Worm (Caenorhabditis elegans) whole organism, L1 larva: ENCODE data around the gene moc-6.

Experiments
- C16A3.4 ChIP-seq: fragments of 150-350 bp; optimal IDR thresholded peaks from 2 replicates; lab custom pipeline; 2014; ENCODE audit warnings: missing biosample characterization, missing genetic modification characterization
- C34B4.2 ChIP-seq: sonication (generic microtip); optimal IDR thresholded peaks from 2 replicates; lab custom pipeline; 2017; ENCODE audit warnings: mild to moderate bottlenecking, missing genetic modification characterization, missing compliant biosample characterization
- Y116A8C.19 ChIP-seq: sonication (generic microtip); optimal IDR thresholded peaks from 2 replicates; lab custom pipeline; 2016; ENCODE audit warnings: missing compliant biosample characterization, missing genetic modification characterization, borderline replicate concordance
- aha-1 ChIP-seq: fragments of 150-350 bp; optimal IDR thresholded peaks from 2 replicates; lab custom pipeline; 2014; ENCODE audit warnings: missing biosample characterization, missing genetic modification characterization
- alr-1 ChIP-seq: fragments of 200-800 bp; sonication (Bioruptor generic); optimal IDR thresholded peaks from 2 replicates; lab custom pipeline; 2018; ENCODE audit warnings: borderline replicate concordance, mild to moderate bottlenecking, missing genetic modification characterization, missing compliant biosample characterization
- aly-2 ChIP-seq: fragments of 150-350 bp; optimal IDR thresholded peaks from 2 replicates; lab custom pipeline; 2014; ENCODE audit warnings: missing biosample characterization, missing genetic modification characterization
- ama-1 ChIP-seq: fragments of 150-350 bp; optimal IDR thresholded peaks from 2 replicates; lab custom pipeline; 2014
- blmp-1 ChIP-seq: fragments of 150-350 bp; optimal IDR thresholded peaks from 2 replicates; lab custom pipeline; 2014; ENCODE audit warnings: missing biosample characterization, missing genetic modification characterization
- ceh-8 ChIP-seq: fragments of 200-800 bp; sonication (Bioruptor generic); optimal IDR thresholded peaks from 2 replicates; lab custom pipeline; 2018; ENCODE audit warnings: mild to moderate bottlenecking, missing genetic modification characterization, moderate library complexity, missing compliant biosample characterization
- ces-1 ChIP-seq: fragments of 150-350 bp; optimal IDR thresholded peaks from 2 replicates; lab custom pipeline; 2014; ENCODE audit warnings: missing biosample characterization, missing genetic modification reagents, missing genetic modification characterization
- dpl-1 ChIP-seq, 3 experiments: fragments of 150-350 bp in 2 of 3; sonication (generic microtip) in 1 of 3; optimal IDR thresholded peaks; 2 replicates each; lab custom pipeline; 2014 to 2017; ENCODE audit warnings: missing biosample characterization in 3 of 3, missing genetic modification characterization in 3 of 3, missing genetic modification reagents in 3 of 3
- elt-2 ChIP-seq: sonication (generic microtip); optimal IDR thresholded peaks from 2 replicates; lab custom pipeline; 2016; ENCODE audit warnings: missing genetic modification characterization, mild to moderate bottlenecking, inconsistent platforms, missing compliant biosample characterization, missing genetic modification reagents
- elt-3 ChIP-seq, 6 experiments: fragments of 150-350 bp in 1 of 6; sonication (generic microtip); optimal IDR thresholded peaks; 2 replicates each; lab custom pipeline; 2017 to 2018; ENCODE audit warnings: missing biosample characterization in 6 of 6, missing genetic modification characterization in 6 of 6, inconsistent platforms in 1 of 6
- fkh-8 ChIP-seq: sonication (generic microtip); optimal IDR thresholded peaks from 2 replicates; lab custom pipeline; 2016; ENCODE audit warnings: mild to moderate bottlenecking, missing genetic modification characterization, missing compliant biosample characterization
- fos-1 ChIP-seq: fragments of 150-350 bp; optimal IDR thresholded peaks from 2 replicates; lab custom pipeline; 2014; ENCODE audit warnings: missing biosample characterization, missing genetic modification characterization
- grh-1 ChIP-seq: fragments of 200-800 bp; sonication (Bioruptor generic); IDR thresholded peaks from 2 replicates; pipeline ENCODE4 v1.3.6; 2022; ENCODE audit warnings: missing genetic modification reagents, missing genetic modification characterization, missing compliant biosample characterization
- hlh-17 ChIP-seq: fragments of 200-800 bp; sonication (Bioruptor generic); optimal IDR thresholded peaks from 2 replicates; lab custom pipeline; 2018; ENCODE audit warnings: missing genetic modification characterization, mild to moderate bottlenecking, missing compliant biosample characterization, moderate library complexity, borderline replicate concordance
- hlh-4 ChIP-seq: sonication (generic microtip); optimal IDR thresholded peaks from 2 replicates; lab custom pipeline; 2016; ENCODE audit warnings: mild to moderate bottlenecking, missing genetic modification characterization, missing compliant biosample characterization
- hpl-2 ChIP-seq: fragments of 150-350 bp; optimal IDR thresholded peaks from 2 replicates; lab custom pipeline; 2014; ENCODE audit warnings: missing biosample characterization, missing genetic modification reagents, missing genetic modification characterization
- isw-1 ChIP-seq: fragments of 200-800 bp; sonication (Bioruptor generic); IDR thresholded peaks from 2 replicates; pipeline ENCODE4 v1.3.6; 2022; ENCODE audit warnings: missing genetic modification characterization, missing compliant biosample characterization
- jun-1 ChIP-seq: fragments of 150-350 bp; optimal IDR thresholded peaks from 2 replicates; lab custom pipeline; 2014; ENCODE audit warnings: missing biosample characterization, missing genetic modification reagents, missing genetic modification characterization
- lin-13 ChIP-seq: fragments of 150-350 bp; optimal IDR thresholded peaks from 2 replicates; lab custom pipeline; 2014; ENCODE audit warnings: missing biosample characterization, missing genetic modification reagents, missing genetic modification characterization
- lin-35 ChIP-seq, 2 experiments: fragments of 150-350 bp; optimal IDR thresholded peaks; 2 replicates each; lab custom pipeline; 2014; ENCODE audit warnings: missing biosample characterization in 2 of 2, missing genetic modification characterization in 2 of 2, missing genetic modification reagents in 2 of 2
- lin-39 ChIP-seq: fragments of 150-350 bp; optimal IDR thresholded peaks from 2 replicates; lab custom pipeline; 2014; ENCODE audit warnings: missing biosample characterization, missing genetic modification reagents, missing genetic modification characterization
- mdl-1 ChIP-seq, 2 experiments: fragments of 150-350 bp; optimal IDR thresholded peaks; 2 replicates each; lab custom pipeline; 2014 to 2017; ENCODE audit warnings: missing biosample characterization in 2 of 2, missing genetic modification characterization in 2 of 2, inconsistent platforms in 1 of 2
- nhr-20 ChIP-seq: sonication (generic microtip); optimal IDR thresholded peaks from 2 replicates; lab custom pipeline; 2016; ENCODE audit warnings: mild to moderate bottlenecking, missing genetic modification characterization, missing compliant biosample characterization
- nhr-237 ChIP-seq: fragments of 150-350 bp; optimal IDR thresholded peaks from 2 replicates; lab custom pipeline; 2014; ENCODE audit warnings: missing biosample characterization, missing genetic modification characterization
- nhr-47 ChIP-seq: sonication (generic microtip); optimal IDR thresholded peaks from 2 replicates; lab custom pipeline; 2016; ENCODE audit warnings: mild to moderate bottlenecking, missing genetic modification characterization, moderate library complexity, missing compliant biosample characterization
- nhr-84 ChIP-seq: sonication (generic microtip); optimal IDR thresholded peaks from 2 replicates; lab custom pipeline; 2017; ENCODE audit warnings: missing biosample characterization, missing genetic modification characterization
- nhr-90 ChIP-seq: sonication (generic microtip); optimal IDR thresholded peaks from 2 replicates; lab custom pipeline; 2016; ENCODE audit warnings: mild to moderate bottlenecking, missing genetic modification characterization, missing compliant biosample characterization; ENCODE audit not compliant: poor library complexity
- pax-3 ChIP-seq: fragments of 200-800 bp; sonication (Bioruptor generic); optimal IDR thresholded peaks from 2 replicates; lab custom pipeline; 2018; ENCODE audit warnings: mild to moderate bottlenecking, missing genetic modification characterization, moderate library complexity, missing compliant biosample characterization
- pqm-1 ChIP-seq: sonication (generic microtip); optimal IDR thresholded peaks from 3 replicates; lab custom pipeline; 2017; ENCODE audit warnings: missing biosample characterization, missing genetic modification characterization
- snu-23 ChIP-seq: sonication (generic microtip); optimal IDR thresholded peaks from 2 replicates; lab custom pipeline; 2016; ENCODE audit warnings: missing genetic modification characterization, missing compliant biosample characterization
- sox-4 ChIP-seq: sonication (generic microtip); optimal IDR thresholded peaks from 2 replicates; lab custom pipeline; 2016; ENCODE audit warnings: missing genetic modification characterization, missing compliant biosample characterization
- sptf-1 ChIP-seq: fragments of 150-350 bp; optimal IDR thresholded peaks from 2 replicates; lab custom pipeline; 2014; ENCODE audit warnings: missing biosample characterization, missing genetic modification characterization
- swsn-7 ChIP-seq: sonication (generic microtip); optimal IDR thresholded peaks from 2 replicates; lab custom pipeline; 2016; ENCODE audit warnings: missing genetic modification characterization, missing compliant biosample characterization
- unc-130 ChIP-seq: fragments of 150-350 bp; optimal IDR thresholded peaks from 2 replicates; lab custom pipeline; 2017; ENCODE audit warnings: missing biosample characterization, missing genetic modification characterization, inconsistent platforms
- ztf-4 ChIP-seq: fragments of 150-350 bp; optimal IDR thresholded peaks from 2 replicates; lab custom pipeline; 2014; ENCODE audit warnings: missing biosample characterization, missing genetic modification characterization

moc-6 gene

ce11 chrIII:5172470-5172869, 23.3 kb upstream of the moc-6 start, which contains the start of gene K10D2.5 (continued):
- TF ChIP-seq aly-2 (tag; lab: Kevin White, UChicago), result peak; percentile 65
- peak; percentile 97 for TF ChIP-seq fkh-8 (tag; lab: Kevin White, UChicago)
- no peak for TF ChIP-seq alr-1 (tag; lab: Kevin White, UChicago)
- peak; percentile 96 for TF ChIP-seq nhr-90 (tag; lab: Kevin White, UChicago)
- peak; percentile 91 for TF ChIP-seq sox-4 (tag; lab: Kevin White, UChicago)
- peak; percentile 79 for TF ChIP-seq jun-1 (tag; lab: Kevin White, UChicago)
- peak; percentile 56 for TF ChIP-seq hlh-17 (GFP tag; lab: Kevin White, UChicago)
- peak; percentile 50 for TF ChIP-seq ceh-8 (GFP tag; lab: Kevin White, UChicago)
- peak; percentile 90 for TF ChIP-seq unc-130
- TF ChIP-seq lin-39 (tag; lab: Kevin White, UChicago), result peak; percentile 71
- TF ChIP-seq nhr-47 (tag; lab: Kevin White, UChicago), result peak; percentile 96
- TF ChIP-seq ama-1 (lab: Kevin White, UChicago), result no peak
- no peak for TF ChIP-seq nhr-84 (tag; lab: Kevin White, UChicago)
- peak; percentile 96 for TF ChIP-seq snu-23 (GFP tag; lab: Kevin White, UChicago)

ce11 chrIII:5173139-5173538, 22.7 kb upstream of the moc-6 start, which contains the start of gene emb-1:
Gene emb-1 (plus strand): TSS chrIII:5173439.
- TF ChIP-seq mdl-1 (tag; optimal IDR thresholded peaks at IDR 0.05; lab: Kevin White, UChicago) (no peak), swsn-7 (tag; lab: Kevin White, UChicago) (no peak), nhr-84 (tag; lab: Kevin White, UChicago) (no peak), Y116A8C.19 (no peak), elt-3 (tag; optimal IDR thresholded peaks at IDR 0.05; lab: Kevin White, UChicago) (no peak), fos-1 (tag; lab: Kevin White, UChicago) (no peak), C16A3.4 (tag; lab: Kevin White, UChicago) (no peak), hlh-4 (tag; lab: Kevin White, UChicago) (no peak), sptf-1 (tag; lab: Kevin White, UChicago) (no peak), pqm-1 (tag; lab: Kevin White, UChicago) (no peak), isw-1 (GFP tag; lab: Robert Waterston, UW) (no peak), grh-1 (GFP tag; lab: Robert Waterston, UW) (no peak), lin-13 (no peak), hpl-2 (GFP tag; lab: Kevin White, UChicago) (no peak), lin-35 (GFP tag; optimal IDR thresholded peaks at IDR 0.05; lab: Kevin White, UChicago) (no peak), C34B4.2 (tag; lab: Kevin White, UChicago) (no peak), nhr-237 (no peak), dpl-1 (GFP tag; optimal IDR thresholded peaks at IDR 0.05; lab: Kevin White, UChicago) (no peak), nhr-20 (tag; lab: Kevin White, UChicago) (no peak), elt-2 (tag; lab: Kevin White, UChicago) (no peak)

ce11 chrIII:5173622-5174021, 22.2 kb upstream of the moc-6 start, which contains the start of gene cid-1:
Gene cid-1 (plus strand): TSS chrIII:5173922.
- TF ChIP-seq aly-2 (tag; lab: Kevin White, UChicago), result no peak
- no peak for TF ChIP-seq blmp-1
- TF ChIP-seq ama-1 (lab: Kevin White, UChicago), result no peak
- TF ChIP-seq grh-1 (GFP tag; lab: Robert Waterston, UW), result no peak
- no peak for TF ChIP-seq aha-1
- no peak for TF ChIP-seq pax-3 (tag; lab: Kevin White, UChicago)
- no peak for TF ChIP-seq dpl-1 (GFP tag; optimal IDR thresholded peaks at IDR 0.05; lab: Kevin White, UChicago)
- no peak for TF ChIP-seq mdl-1 (tag; optimal IDR thresholded peaks at IDR 0.05; lab: Kevin White, UChicago)
- no peak for TF ChIP-seq ces-1
- no peak for TF ChIP-seq ztf-4 (tag; lab: Kevin White, UChicago)
- no peak for TF ChIP-seq elt-3 (tag; optimal IDR thresholded peaks at IDR 0.05; lab: Kevin White, UChicago)
